Worm (Caenorhabditis elegans): Measurements from ENCODE around the gene ZK105.6.
A peak's percentile ranks its signal among the peaks of the same experiment; 100 is the strongest.

ce11 chrV:7741918-7742317 lies 18.1 kb upstream of the ZK105.6 start:
- TF ChIP-seq unc-62 (GFP tag; optimal IDR thresholded peaks at IDR 0.05) (peak; percentile 55), unc-39 (tag; optimal IDR thresholded peaks at IDR 0.05) (no peak), nhr-237 (tag; optimal IDR thresholded peaks at IDR 0.05) (no peak), elt-3 (tag; optimal IDR thresholded peaks at IDR 0.05) (no peak), sem-2 (GFP tag; optimal IDR thresholded peaks at IDR 0.05) (no peak)
